Worm (Caenorhabditis elegans): ENCODE measurements around the gene F28F9.2.

The F28F9.2 gene

DNA sequence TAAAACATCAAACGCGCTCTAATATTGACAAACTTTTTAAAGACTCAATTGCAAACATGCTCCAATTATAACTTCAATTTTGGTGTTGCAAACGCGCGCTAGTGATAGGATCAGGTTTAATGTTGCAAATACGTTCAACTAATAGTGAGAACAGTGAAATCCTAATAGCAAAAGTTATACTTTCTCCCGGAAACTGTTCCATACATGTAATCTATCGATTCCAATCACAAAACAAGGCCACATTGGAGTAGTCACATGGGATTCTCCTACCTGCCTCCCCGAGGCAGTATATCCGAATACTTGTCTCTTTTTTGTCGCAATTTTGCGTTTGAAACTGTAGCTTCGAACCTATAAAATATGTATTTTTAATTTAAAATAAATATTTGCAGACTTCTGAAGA is 30.4 kb downstream of the F28F9.2 start:
- TF ChIP-seq crh-2 (tag; optimal IDR thresholded peaks at IDR 0.05) (no peak), ceh-82 (tag; optimal IDR thresholded peaks at IDR 0.05) (no peak), elt-3 (tag; optimal IDR thresholded peaks at IDR 0.05) (no peak), nhr-12 (tag; optimal IDR thresholded peaks at IDR 0.05) (no peak), lin-13 (GFP tag; optimal IDR thresholded peaks at IDR 0.05) (no peak), zag-1 (tag; optimal IDR thresholded peaks at IDR 0.05) (no peak), alr-1 (tag; optimal IDR thresholded peaks at IDR 0.05) (no peak), peb-1 (tag; optimal IDR thresholded peaks at IDR 0.05) (no peak), nhr-77 (tag; optimal IDR thresholded peaks at IDR 0.05) (no peak), gmeb-1 (tag; optimal IDR thresholded peaks at IDR 0.05) (no peak), unc-55 (GFP tag; optimal IDR thresholded peaks at IDR 0.05) (no peak), ztf-4 (tag; optimal IDR thresholded peaks at IDR 0.05) (no peak), ceh-16 (tag; optimal IDR thresholded peaks at IDR 0.05) (no peak), unc-39 (tag; optimal IDR thresholded peaks at IDR 0.05) (no peak), nhr-25 (tag; optimal IDR thresholded peaks at IDR 0.05) (no peak), nhr-10 (tag; optimal IDR thresholded peaks at IDR 0.05) (no peak), mab-5 (tag; optimal IDR thresholded peaks at IDR 0.05) (no peak), nhr-23 (tag; optimal IDR thresholded peaks at IDR 0.05) (no peak), egl-27 (tag; optimal IDR thresholded peaks at IDR 0.05) (no peak), sma-3 (GFP tag; optimal IDR thresholded peaks at IDR 0.05) (no peak)

DNA sequence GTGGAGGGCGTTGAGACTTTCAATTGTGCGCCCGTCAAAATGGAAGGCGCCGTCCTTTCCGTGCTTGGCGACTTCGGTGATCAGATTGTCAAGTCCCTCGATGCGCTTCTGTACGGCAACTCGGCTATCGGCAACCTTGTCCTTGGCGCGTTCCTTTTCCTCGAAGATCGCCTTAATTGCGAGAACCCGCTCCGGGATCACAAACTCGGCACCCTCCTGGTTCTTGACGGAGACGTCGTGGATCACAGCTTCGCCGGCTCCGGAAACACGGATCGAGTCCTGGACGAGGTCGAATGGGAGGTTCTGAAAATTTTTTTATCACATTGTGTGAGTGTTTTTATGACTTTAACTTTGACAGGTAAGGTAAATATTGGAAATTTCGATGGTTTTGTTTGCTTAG is 33.7 kb downstream of the F28F9.2 start:
- TF ChIP-seq nhr-237 (tag; optimal IDR thresholded peaks at IDR 0.05) (no peak), lin-13 (GFP tag; optimal IDR thresholded peaks at IDR 0.05) (no peak), ama-1 (optimal IDR thresholded peaks at IDR 0.05) (no peak), nhr-12 (tag; optimal IDR thresholded peaks at IDR 0.05) (no peak)

DNA sequence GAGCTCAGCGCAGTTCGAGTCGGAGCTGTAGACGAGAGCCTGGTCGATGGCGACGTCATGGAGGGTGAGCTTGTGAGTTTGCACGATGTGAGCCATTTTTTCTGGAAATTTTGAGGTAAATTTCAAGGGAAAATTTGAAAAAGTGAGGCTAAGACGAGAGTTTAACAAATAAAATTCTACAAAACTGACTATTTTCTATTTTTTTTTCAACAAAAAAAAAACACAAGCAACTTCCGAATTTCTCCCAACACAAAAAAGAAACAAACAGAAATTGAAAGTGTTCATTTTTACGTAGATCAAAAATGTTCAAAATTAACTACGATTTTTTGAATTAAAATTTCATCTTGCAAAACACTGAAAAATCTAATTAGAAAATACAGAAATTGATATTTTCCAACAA is 34.2 kb downstream of the F28F9.2 start, which contains the start of gene F37C4.5:
TSS of gene F37C4.5 (minus strand) at position 101 of the 400 bp plus-strand sequence.
- TF ChIP-seq ceh-16 (tag; optimal IDR thresholded peaks at IDR 0.05), result no peak
- no peak for TF ChIP-seq nhr-23 (tag; optimal IDR thresholded peaks at IDR 0.05)
- TF ChIP-seq ceh-82 (tag; optimal IDR thresholded peaks at IDR 0.05), result no peak
- TF ChIP-seq R02D3.7 (tag; optimal IDR thresholded peaks at IDR 0.05), result no peak
- no peak for TF ChIP-seq nhr-12 (tag; optimal IDR thresholded peaks at IDR 0.05)
- TF ChIP-seq lin-13 (GFP tag; optimal IDR thresholded peaks at IDR 0.05), result no peak
- TF ChIP-seq elt-1 (tag; optimal IDR thresholded peaks at IDR 0.05), result no peak

DNA sequence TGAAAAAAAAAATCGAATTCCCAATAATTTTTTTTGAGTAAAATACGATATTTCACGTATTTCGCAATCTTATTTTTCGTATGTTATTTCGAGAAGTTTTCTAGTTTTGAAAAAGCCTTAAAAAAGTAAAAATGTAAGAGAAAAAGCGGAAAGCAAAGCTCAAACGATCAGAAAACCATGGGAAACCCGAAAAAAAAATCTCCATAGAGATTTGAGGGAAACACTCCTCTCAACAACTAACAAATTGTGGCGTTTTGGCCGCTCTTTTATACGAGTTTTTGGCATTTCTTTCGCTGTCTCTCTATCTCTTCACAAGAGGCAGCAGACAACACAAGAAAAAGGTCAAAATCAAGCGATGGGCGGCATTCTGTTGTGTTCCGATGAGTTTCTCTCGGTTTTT is 34.9 kb downstream of the F28F9.2 start:
- TF ChIP-seq ztf-4 (tag; optimal IDR thresholded peaks at IDR 0.05) (no peak), skn-1 (tag; optimal IDR thresholded peaks at IDR 0.05) (no peak), ZK546.5 (tag; optimal IDR thresholded peaks at IDR 0.05) (no peak), elt-3 (tag; optimal IDR thresholded peaks at IDR 0.05) (no peak), dmd-4 (tag; optimal IDR thresholded peaks at IDR 0.05) (no peak), ama-1 (optimal IDR thresholded peaks at IDR 0.05) (peak; percentile 95), peb-1 (tag; optimal IDR thresholded peaks at IDR 0.05) (no peak), snpc-4 (tag; optimal IDR thresholded peaks at IDR 0.05) (no peak), C34F6.9 (tag; optimal IDR thresholded peaks at IDR 0.05) (peak; percentile 41), unc-39 (tag; optimal IDR thresholded peaks at IDR 0.05) (no peak), unc-62 (GFP tag; optimal IDR thresholded peaks at IDR 0.05) (no peak), elt-1 (tag; optimal IDR thresholded peaks at IDR 0.05) (no peak), nhr-12 (tag; optimal IDR thresholded peaks at IDR 0.05) (no peak), F13H6.1 (tag; optimal IDR thresholded peaks at IDR 0.05) (peak; percentile 10), lsy-2 (tag; optimal IDR thresholded peaks at IDR 0.05) (peak in 1 of 2 experiments; percentile 51), ztf-1 (GFP tag; conservative IDR thresholded peaks at IDR 0.05) (no peak), blmp-1 (tag; optimal IDR thresholded peaks at IDR 0.05; ENCODE audit: insufficient read depth) (no peak), alr-1 (tag; optimal IDR thresholded peaks at IDR 0.05) (no peak), nhr-77 (tag; optimal IDR thresholded peaks at IDR 0.05) (no peak), nhr-25 (tag; optimal IDR thresholded peaks at IDR 0.05) (peak; percentile 19), nhr-6 (tag; optimal IDR thresholded peaks at IDR 0.05) (no peak), R02D3.7 (tag; optimal IDR thresholded peaks at IDR 0.05) (no peak), ceh-82 (tag; optimal IDR thresholded peaks at IDR 0.05) (no peak), nhr-23 (tag; optimal IDR thresholded peaks at IDR 0.05) (no peak), mbf-1 (tag; optimal IDR thresholded peaks at IDR 0.05) (no peak), ztf-11 (tag; optimal IDR thresholded peaks at IDR 0.05) (no peak), nhr-21 (tag; optimal IDR thresholded peaks at IDR 0.05) (no peak), Y55F3AM.14 (GFP tag; optimal IDR thresholded peaks at IDR 0.05) (no peak), nhr-10 (tag; optimal IDR thresholded peaks at IDR 0.05) (peak; percentile 30), nhr-237 (tag; optimal IDR thresholded peaks at IDR 0.05) (no peak), nhr-11 (tag; optimal IDR thresholded peaks at IDR 0.05) (no peak), ceh-16 (tag; optimal IDR thresholded peaks at IDR 0.05) (no peak), aly-2 (tag; optimal IDR thresholded peaks at IDR 0.05) (no peak), zag-1 (tag; optimal IDR thresholded peaks at IDR 0.05) (no peak), unc-55 (GFP tag; optimal IDR thresholded peaks at IDR 0.05) (peak; percentile 28), mab-5 (tag; optimal IDR thresholded peaks at IDR 0.05) (no peak), lin-39 (tag; optimal IDR thresholded peaks at IDR 0.05) (no peak), sem-4 (tag; optimal IDR thresholded peaks at IDR 0.05) (no peak), sma-9 (GFP tag; optimal IDR thresholded peaks at IDR 0.05) (peak; percentile 26), sma-9 (tag; optimal IDR thresholded peaks at IDR 0.05) (no peak), nhr-129 (tag; optimal IDR thresholded peaks at IDR 0.05) (peak; percentile 45), fos-1 (tag; optimal IDR thresholded peaks at IDR 0.05) (peak; percentile 65)
